Worm (Caenorhabditis elegans) whole organism, late embryonic: Measurements from ENCODE around the gene ugt-54.

Source experiments
- dmd-4 ChIP-seq: sonication (generic microtip); optimal IDR thresholded peaks from 2 replicates; lab custom pipeline; 2016; ENCODE audit warnings: borderline replicate concordance, missing genetic modification characterization, missing compliant biosample characterization
- lin-11 ChIP-seq: fragments of 200-800 bp; sonication (Bioruptor generic); optimal IDR thresholded peaks from 2 replicates; lab custom pipeline; 2018; ENCODE audit warnings: mild to moderate bottlenecking, missing genetic modification characterization, missing compliant biosample characterization
- rnt-1 ChIP-seq: sonication (generic microtip); optimal IDR thresholded peaks from 2 replicates; lab custom pipeline; 2016; ENCODE audit warnings: missing genetic modification characterization, missing compliant biosample characterization

Gene ugt-54

DNA sequence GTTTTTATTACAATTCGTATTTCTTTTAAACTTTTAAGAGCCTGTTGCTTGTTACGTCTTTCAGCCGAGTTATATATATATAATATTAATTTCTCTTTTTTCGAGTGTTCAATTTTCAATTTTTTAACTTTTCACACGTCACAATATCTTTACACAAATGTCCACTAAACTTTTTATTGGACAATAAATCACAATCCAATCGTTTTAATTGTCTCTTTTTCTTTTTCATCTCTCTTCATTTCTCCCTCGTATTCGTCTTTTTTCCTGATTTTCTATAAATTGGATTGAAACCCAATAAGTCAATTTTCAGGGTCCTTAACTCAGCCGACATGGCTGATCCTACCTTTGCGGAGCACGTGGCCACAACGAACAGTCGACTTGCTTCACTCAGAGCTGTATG lies 50.6 kb downstream of the ugt-54 start, which contains the start of gene miz-1:
TSS of gene miz-1 (plus strand) at position 301 of the 400 bp plus-strand sequence.
- TF ChIP-seq rnt-1 (tag; lab: Kevin White, UChicago) (no peak), lin-11 (no peak), dmd-4 (tag; lab: Kevin White, UChicago) (no peak)
